Worm (Caenorhabditis elegans): ENCODE measurements around the gene flp-8.

DNA sequence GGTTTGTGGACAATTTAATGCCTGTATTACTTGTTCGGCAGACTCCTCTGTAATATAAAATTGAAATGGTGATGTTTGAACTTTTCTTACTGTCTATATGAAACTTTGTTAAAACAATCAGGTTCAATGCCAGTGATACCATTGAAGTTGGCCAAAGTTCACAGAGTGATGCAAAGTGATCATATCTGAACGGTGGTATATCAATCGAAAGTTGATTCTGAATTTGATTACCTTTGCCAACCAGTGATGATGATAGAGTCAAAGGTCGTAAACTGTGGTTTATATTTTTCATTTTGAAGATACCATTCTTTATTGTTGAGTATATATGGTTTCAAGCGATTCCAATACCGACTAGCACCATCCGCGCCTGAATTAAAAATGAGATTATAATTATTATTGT, 22.2 kb downstream of the flp-8 start:
- TF ChIP-seq flt-1 (GFP tag; IDR thresholded peaks at IDR 0.05): no peak
- no peak for TF ChIP-seq ref-1 (GFP tag; conservative IDR thresholded peaks at IDR 0.05)
- no peak for TF ChIP-seq klf-2 (GFP tag; conservative IDR thresholded peaks at IDR 0.05)
- TF ChIP-seq T22C8.4 (GFP tag; IDR thresholded peaks at IDR 0.05): no peak
- no peak for TF ChIP-seq ztf-29 (GFP tag; IDR thresholded peaks at IDR 0.05)

Measured in whole organism, midembryonic.